Fruit fly (Drosophila melanogaster) whole organism, embryonic: ENCODE measurements around the gene Ku80.

ENCODE experiments used
- C15 ChIP-seq: fragments of 200-800 bp; sonication (Bioruptor generic); IDR thresholded peaks from 3 replicates; pipeline ENCODE4 v1.3.6; 2022; ENCODE audit warnings: missing biosample characterization, missing genetic modification characterization
- CG10267 ChIP-seq: fragments of 200-800 bp; sonication (Bioruptor generic); optimal IDR thresholded peaks from 2 replicates; lab custom pipeline; 2018; ENCODE audit warnings: missing biosample characterization, mild to moderate bottlenecking, missing genetic modification characterization, moderate library complexity
- CG11085 ChIP-seq: fragments of 200-800 bp; sonication (Bioruptor generic); IDR thresholded peaks from 2 replicates; pipeline ENCODE4 v1.3.6; 2022; ENCODE audit warnings: missing biosample characterization, missing genetic modification characterization
- CG11247 ChIP-seq: fragments of 200-800 bp; sonication (Bioruptor generic); IDR thresholded peaks from 2 replicates; pipeline ENCODE4 v1.3.6; 2022; ENCODE audit warnings: missing biosample characterization, missing genetic modification characterization
- CG11398 ChIP-seq: fragments of 200-800 bp; sonication (Bioruptor generic); optimal IDR thresholded peaks from 2 replicates; lab custom pipeline; 2016; ENCODE audit warnings: missing biosample characterization, missing genetic modification characterization
- CG11723 ChIP-seq: fragments of 200-800 bp; sonication (Bioruptor generic); optimal IDR thresholded peaks from 2 replicates; lab custom pipeline; 2017; ENCODE audit warnings: missing biosample characterization, mild to moderate bottlenecking, missing genetic modification characterization
- CG14965 ChIP-seq: fragments of 200-800 bp; sonication (Bioruptor generic); optimal IDR thresholded peaks from 2 replicates; lab custom pipeline; 2016; ENCODE audit warnings: missing biosample characterization, missing genetic modification characterization, borderline replicate concordance
- CG1529 ChIP-seq: fragments of 200-800 bp; sonication (Bioruptor generic); optimal IDR thresholded peaks from 3 replicates; lab custom pipeline; 2018; ENCODE audit warnings: missing biosample characterization, missing genetic modification characterization
- CG17361 ChIP-seq: fragments of 200-800 bp; sonication (Bioruptor generic); IDR thresholded peaks from 3 replicates; pipeline ENCODE4 v1.3.6; 2022; ENCODE audit warnings: missing biosample characterization, missing genetic modification characterization
- CG18011 ChIP-seq: fragments of 200-800 bp; sonication (Bioruptor generic); optimal IDR thresholded peaks from 2 replicates; lab custom pipeline; 2017; ENCODE audit warnings: missing biosample characterization, missing genetic modification characterization, mild to moderate bottlenecking, moderate library complexity, missing genotype
- CG3726 ChIP-seq: fragments of 200-800 bp; sonication (Bioruptor generic); IDR thresholded peaks from 3 replicates; pipeline ENCODE4, ENCODE4 v1.3.6; 2022; ENCODE audit warnings: missing biosample characterization, missing genetic modification characterization
- CG4424 ChIP-seq: fragments of 200-800 bp; sonication (Bioruptor generic); optimal IDR thresholded peaks from 3 replicates; lab custom pipeline; 2016; ENCODE audit warnings: missing biosample characterization, missing genetic modification characterization
- CG4820 ChIP-seq: fragments of 200-800 bp; sonication (Bioruptor generic); optimal IDR thresholded peaks from 3 replicates; lab custom pipeline; 2016; ENCODE audit warnings: missing biosample characterization, missing genetic modification characterization
- CG6254 ChIP-seq: fragments of 200-800 bp; sonication (Bioruptor generic); optimal IDR thresholded peaks from 3 replicates; lab custom pipeline; 2017; ENCODE audit warnings: mild to moderate bottlenecking, missing biosample characterization, missing genetic modification reagents, missing genetic modification characterization
- CG7556 ChIP-seq: fragments of 200-800 bp; sonication (Bioruptor generic); optimal IDR thresholded peaks from 2 replicates; lab custom pipeline; 2017; ENCODE audit warnings: missing biosample characterization, mild to moderate bottlenecking, missing genetic modification characterization
- CG7928 ChIP-seq: fragments of 200-800 bp; sonication (Bioruptor generic); optimal IDR thresholded peaks from 2 replicates; lab custom pipeline; 2017; ENCODE audit warnings: missing biosample characterization, mild to moderate bottlenecking, missing genetic modification characterization
- Dfd ChIP-seq, 2 experiments: fragments of >200 bp; optimal IDR thresholded peaks; 2 replicates each; lab custom pipeline; 2017; ENCODE audit warnings: missing biosample characterization in 2 of 2, missing genetic modification characterization in 2 of 2
- Dll ChIP-seq: fragments of 200-800 bp; sonication (Bioruptor generic); IDR thresholded peaks from 4 replicates; pipeline ENCODE4 v1.3.6; 2022; ENCODE audit warnings: missing biosample characterization, missing genetic modification characterization; ENCODE audit not compliant: partially characterized antibody
- Doc3 ChIP-seq: fragments of 200-800 bp; sonication (Bioruptor generic); IDR thresholded peaks from 3 replicates; pipeline ENCODE4 v1.3.6; 2022; ENCODE audit warnings: missing biosample characterization, missing genetic modification characterization; ENCODE audit not compliant: partially characterized antibody
- E2f2 ChIP-seq: fragments of 200-800 bp; sonication (Bioruptor generic); IDR thresholded peaks from 2 replicates; pipeline ENCODE4 v1.3.6; 2022; ENCODE audit warnings: missing biosample characterization, missing genetic modification characterization
- Elba2 ChIP-seq: fragments of 200-800 bp; sonication (Bioruptor generic); optimal IDR thresholded peaks from 3 replicates; lab custom pipeline; 2016; ENCODE audit warnings: missing biosample characterization, missing genetic modification characterization
- NFAT ChIP-seq: fragments of 200-800 bp; sonication (Bioruptor generic); IDR thresholded peaks from 2 replicates; pipeline ENCODE4 v1.3.6; 2022; ENCODE audit warnings: missing biosample characterization, missing genetic modification characterization
- NK7.1 ChIP-seq: fragments of 200-800 bp; sonication (Bioruptor generic); optimal IDR thresholded peaks from 3 replicates; lab custom pipeline; 2016; ENCODE audit warnings: missing biosample characterization, missing genetic modification characterization
- Nf-YB ChIP-seq: fragments of 200-800 bp; sonication (Bioruptor generic); optimal IDR thresholded peaks from 3 replicates; lab custom pipeline; 2019; ENCODE audit warnings: missing biosample characterization, mild to moderate bottlenecking, missing genetic modification characterization, moderate library complexity
- Ptx1 ChIP-seq: fragments of 200-800 bp; sonication (Bioruptor generic); IDR thresholded peaks from 2 replicates; pipeline ENCODE4 v1.3.6; 2022; ENCODE audit warnings: missing biosample characterization, missing genetic modification characterization
- Six4 ChIP-seq: fragments of 200-800 bp; sonication (Bioruptor generic); optimal IDR thresholded peaks from 2 replicates; lab custom pipeline; 2016; ENCODE audit warnings: missing biosample characterization, missing genetic modification characterization
- Spps ChIP-seq: fragments of 200-800 bp; sonication (Bioruptor generic); optimal IDR thresholded peaks from 2 replicates; lab custom pipeline; 2018; ENCODE audit warnings: missing biosample characterization, mild to moderate bottlenecking, missing genetic modification characterization
- Tbp ChIP-seq: fragments of >200 bp; optimal IDR thresholded peaks from 2 replicates; lab custom pipeline; 2018; ENCODE audit warnings: missing biosample characterization, missing genetic modification characterization
- al ChIP-seq: fragments of 200-800 bp; sonication (Bioruptor generic); IDR thresholded peaks from 2 replicates; pipeline ENCODE4 v1.3.6; 2022; ENCODE audit warnings: missing biosample characterization, missing genetic modification characterization
- az2 ChIP-seq: fragments of 200-800 bp; sonication (Bioruptor generic); optimal IDR thresholded peaks from 3 replicates; lab custom pipeline; 2016; ENCODE audit warnings: missing biosample characterization, missing genetic modification characterization
- bab2 ChIP-seq: fragments of 200-800 bp; sonication (Bioruptor generic); optimal IDR thresholded peaks from 2 replicates; lab custom pipeline; 2016; ENCODE audit warnings: missing biosample characterization, missing genetic modification characterization
- bcd ChIP-seq: fragments of 200-800 bp; sonication (Bioruptor generic); optimal IDR thresholded peaks from 2 replicates; lab custom pipeline; 2017; ENCODE audit warnings: missing biosample characterization, mild to moderate bottlenecking, missing genetic modification characterization
- bowl ChIP-seq: fragments of 200-800 bp; sonication (Bioruptor generic); IDR thresholded peaks from 2 replicates; pipeline ENCODE4 v1.3.6; 2022; ENCODE audit warnings: missing biosample characterization, missing genetic modification characterization
- cas ChIP-seq: fragments of 200-800 bp; sonication (Bioruptor generic); IDR thresholded peaks from 2 replicates; pipeline ENCODE4 v1.3.6; 2022; ENCODE audit warnings: missing biosample characterization, missing genetic modification characterization
- dati ChIP-seq: fragments of 200-800 bp; sonication (Bioruptor generic); IDR thresholded peaks from 2 replicates; pipeline ENCODE4 v1.3.6; 2022; ENCODE audit warnings: missing biosample characterization, missing genetic modification characterization
- ewg ChIP-seq: fragments of 200-800 bp; sonication (Bioruptor generic); optimal IDR thresholded peaks from 3 replicates; lab custom pipeline; 2017; ENCODE audit warnings: mild to moderate bottlenecking, missing biosample characterization, missing genetic modification reagents, missing genetic modification characterization
- inv ChIP-seq: fragments of 200-800 bp; sonication (Bioruptor generic); IDR thresholded peaks from 2 replicates; pipeline ENCODE4 v1.3.6; 2022; ENCODE audit warnings: missing biosample characterization, missing genetic modification characterization; ENCODE audit not compliant: partially characterized antibody
- jing ChIP-seq: fragments of 200-800 bp; sonication (Bioruptor generic); optimal IDR thresholded peaks from 2 replicates; lab custom pipeline; 2018; ENCODE audit warnings: missing biosample characterization, mild to moderate bottlenecking, missing genetic modification characterization
- klu ChIP-seq: fragments of 200-800 bp; sonication (Bioruptor generic); IDR thresholded peaks from 2 replicates; pipeline ENCODE4 v1.3.6; 2022; ENCODE audit warnings: missing biosample characterization, missing genetic modification characterization
- lbe ChIP-seq: fragments of 200-800 bp; sonication (Bioruptor generic); optimal IDR thresholded peaks from 2 replicates; lab custom pipeline; 2016; ENCODE audit warnings: missing biosample characterization, mild to moderate bottlenecking, missing genetic modification characterization
- pan ChIP-seq, 4 experiments: fragments of >200 bp in 3 of 4; fragments of 200-800 bp in 1 of 4; sonication (Bioruptor generic) in 1 of 4; optimal IDR thresholded peaks in 3 of 4; IDR thresholded peaks in 1 of 4; 2 replicates each; pipeline versions ENCODE4 v1.3.6 to Lab custom; 2017 to 2022; ENCODE audit warnings: missing biosample characterization in 2 of 4, missing genetic modification characterization in 2 of 4, mixed read lengths in 1 of 4
- phol ChIP-seq: fragments of 200-800 bp; sonication (Bioruptor generic); optimal IDR thresholded peaks from 3 replicates; lab custom pipeline; 2018; ENCODE audit warnings: missing biosample characterization, mild to moderate bottlenecking, missing genetic modification characterization, moderate library complexity
- sc ChIP-seq, 3 experiments: fragments of >200 bp in 2 of 3; fragments of 200-800 bp in 1 of 3; sonication (Bioruptor generic) in 1 of 3; optimal IDR thresholded peaks; 2 replicates in 2 of 3; 3 replicates in 1 of 3; lab custom pipeline; 2017; ENCODE audit warnings: mild to moderate bottlenecking in 1 of 3, missing biosample characterization in 1 of 3, missing genetic modification characterization in 1 of 3, missing genetic modification reagents in 1 of 3
- sim ChIP-seq: fragments of 200-800 bp; sonication (Bioruptor generic); IDR thresholded peaks from 2 replicates; pipeline ENCODE4 v1.3.6; 2022; ENCODE audit warnings: missing biosample characterization, missing genetic modification characterization
- slou ChIP-seq: fragments of 200-800 bp; sonication (Bioruptor generic); optimal IDR thresholded peaks from 3 replicates; lab custom pipeline; 2016; ENCODE audit warnings: missing biosample characterization, missing genetic modification characterization
- sr ChIP-seq: fragments of 200-800 bp; sonication (Bioruptor generic); IDR thresholded peaks from 3 replicates; pipeline ENCODE4 v1.3.6; 2022; ENCODE audit warnings: missing biosample characterization, missing genetic modification characterization
- sug ChIP-seq: fragments of 200-800 bp; optimal IDR thresholded peaks from 2 replicates; lab custom pipeline; 2019; ENCODE audit warnings: missing biosample characterization, mild to moderate bottlenecking, missing genetic modification characterization, moderate library complexity
- ttk ChIP-seq: fragments of 200-800 bp; sonication (Bioruptor generic); IDR thresholded peaks from 2 replicates; pipeline ENCODE4 v2.1.2; 2022; ENCODE audit warnings: missing biosample characterization, missing genetic modification characterization
- wdn ChIP-seq: fragments of 200-800 bp; sonication (Bioruptor generic); IDR thresholded peaks from 2 replicates; pipeline ENCODE4 v1.3.6; 2022; ENCODE audit warnings: missing biosample characterization, missing genetic modification characterization

The Ku80 gene

DNA sequence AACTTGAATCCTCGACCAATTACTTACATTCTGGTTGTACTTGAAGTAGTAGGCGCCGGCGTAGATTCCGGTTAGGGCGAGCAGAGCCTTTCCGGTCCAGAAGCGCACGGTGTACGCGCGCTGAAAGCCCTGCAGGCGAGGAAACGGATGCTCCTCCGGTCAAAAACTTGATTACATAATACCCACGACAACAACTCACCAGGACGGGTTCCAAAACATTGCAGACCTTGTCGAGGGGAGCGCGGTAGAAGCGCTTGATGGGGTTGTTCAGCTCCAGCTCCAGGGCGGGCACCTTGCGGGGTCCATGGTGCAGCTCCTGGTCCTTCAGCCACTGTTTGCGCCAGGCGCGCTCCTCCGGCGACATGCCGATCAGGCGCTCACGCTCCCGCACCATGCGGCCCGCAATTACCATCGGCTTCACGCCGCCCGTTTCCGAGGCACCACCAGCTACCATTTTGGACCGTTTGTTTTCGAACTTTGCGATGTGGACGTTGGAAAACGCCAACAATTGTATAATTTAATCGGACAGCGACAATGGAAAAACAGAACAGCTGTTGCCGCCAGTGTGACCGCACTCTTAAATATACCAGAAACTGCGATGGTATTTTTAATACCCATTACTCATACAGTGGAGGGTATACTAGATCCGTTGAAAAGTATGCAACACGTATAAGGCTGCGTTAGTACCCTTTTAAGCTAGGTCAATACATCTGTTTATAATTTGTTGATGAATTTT, 20.3 kb downstream of the Ku80 start, which contains the start of gene ND-B17 (continued):
- TF ChIP-seq slou (GFP tag; lab: Kevin White, UChicago) (peak; percentile 28), klu (GFP tag; lab: Robert Waterston, UW) (no peak), Dll (peak; percentile 46; the same call in 1 of the 4 replicates), E2f2 (GFP tag; lab: Robert Waterston, UW) (peak; percentile 57), wdn (GFP tag; lab: Robert Waterston, UW) (0 out of 2 replicates have a peak, but pooled peaks have one; percentile 11), sim (GFP tag; lab: Robert Waterston, UW) (no peak), al (GFP tag; lab: Robert Waterston, UW) (peak; percentile 68), Dfd (GFP tag; optimal IDR thresholded peaks at IDR 0.05; lab: Kevin White, UChicago) (no peak), CG17361 (no peak), CG10267 (tag; lab: Kevin White, UChicago) (peak; percentile 19), CG14965 (no peak), CG4820 (GFP tag; lab: Kevin White, UChicago) (no peak), CG1529 (GFP tag; lab: Kevin White, UChicago) (no peak), CG11398 (no peak), cas (0 out of 2 replicates have a peak, but pooled peaks have one; percentile 41), Nf-YB (no peak), CG11085 (GFP tag; lab: Robert Waterston, UW) (no peak), NK7.1 (GFP tag; lab: Kevin White, UChicago) (no peak), bab2 (GFP tag; lab: Kevin White, UChicago) (peak; percentile 56), Elba2 (GFP tag; lab: Kevin White, UChicago) (peak; percentile 15), jing (no peak), CG3726 (GFP tag; lab: Robert Waterston, UW) (0 out of 3 replicates have a peak, but pooled peaks have one; percentile 41), pan (optimal IDR thresholded peaks at IDR 0.05; lab: Kevin White, UChicago) (peak in 1 of 2 experiments; percentile 55), pan (GFP tag; optimal IDR thresholded peaks at IDR 0.05 in 1 of 2, IDR thresholded peaks at IDR 0.05 in 1 of 2) (peak; percentile 27 to 58), Six4 (GFP tag; lab: Kevin White, UChicago) (peak; percentile 27), CG11723 (no peak), CG6254 (GFP tag; lab: Kevin White, UChicago) (no peak), bowl (GFP tag; lab: Robert Waterston, UW) (no peak), CG4424 (no peak), sr (no peak), Ptx1 (GFP tag; lab: Robert Waterston, UW) (peak; percentile 69), C15 (GFP tag; lab: Robert Waterston, UW) (no peak), lbe (GFP tag; lab: Kevin White, UChicago) (no peak), CG7928 (GFP tag; lab: Kevin White, UChicago) (no peak), Doc3 (GFP tag; lab: Robert Waterston, UW) (no peak), phol (tag; lab: Kevin White, UChicago) (peak; percentile 17), NFAT (GFP tag; lab: Robert Waterston, UW) (peak; percentile 72), Tbp (no peak), CG7556 (GFP tag; lab: Kevin White, UChicago) (no peak), sc (optimal IDR thresholded peaks at IDR 0.05; lab: Kevin White, UChicago) (no peak), sc (GFP tag; optimal IDR thresholded peaks at IDR 0.05; lab: Kevin White, UChicago) (no peak), ewg (GFP tag; lab: Kevin White, UChicago) (no peak), az2 (GFP tag; lab: Kevin White, UChicago) (peak; percentile 37), bcd (GFP tag; lab: Kevin White, UChicago) (no peak), dati (GFP tag; lab: Robert Waterston, UW) (0 out of 2 replicates have a peak, but pooled peaks have one; percentile 29), CG11247 (peak; percentile 56), inv (no peak), sug (tag; lab: Kevin White, UChicago) (peak; percentile 29), CG18011 (GFP tag; lab: Kevin White, UChicago) (no peak), Spps (tag; lab: Kevin White, UChicago) (no peak), ttk (GFP tag; lab: Robert Waterston, UW) (peak; percentile 63)
